Worm (Caenorhabditis elegans) whole organism, L4/young adult: ENCODE measurements around the gene fbxa-85.

Experiments used
- W03F9.2 ChIP-seq: fragments of 150-350 bp; optimal IDR thresholded peaks from 2 replicates; lab custom pipeline; 2014; ENCODE audit warnings: missing biosample characterization, missing genetic modification characterization
- dao-5 ChIP-seq: sonication (generic microtip); optimal IDR thresholded peaks from 2 replicates; lab custom pipeline; 2016; ENCODE audit warnings: missing genotype, missing genetic modification characterization, moderate library complexity, missing compliant biosample characterization
- him-1 ChIP-seq: sonication (generic microtip); optimal IDR thresholded peaks from 2 replicates; lab custom pipeline; 2016; ENCODE audit warnings: missing genotype, missing genetic modification reagents, missing genetic modification characterization, missing compliant biosample characterization

fbxa-85 gene

DNA sequence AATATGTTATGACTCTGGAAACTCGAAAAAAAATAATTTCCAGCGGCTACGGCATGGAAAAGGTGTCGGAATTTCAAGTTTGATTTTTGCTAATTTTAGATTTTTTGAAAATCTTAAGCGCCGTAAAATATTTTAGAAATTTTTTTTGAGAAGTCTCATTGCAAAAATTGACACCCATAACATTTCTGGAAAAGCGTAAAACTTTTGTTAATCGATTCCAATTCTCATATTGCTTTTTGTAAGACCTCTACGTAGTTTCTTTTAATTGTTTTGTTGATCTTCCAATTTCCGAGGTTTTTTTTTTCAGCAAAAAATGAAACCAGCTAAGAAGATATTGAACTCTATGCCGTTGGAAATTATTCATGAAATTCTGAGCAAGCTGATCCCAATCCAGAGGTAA, at the start of gene fbxa-85:
Gene fbxa-85, plus strand, starts transcription at position 301 of the 400 bp plus-strand sequence.
- TF ChIP-seq W03F9.2 (tag; lab: Kevin White, UChicago) = no peak
- TF ChIP-seq dao-5 = no peak
- no peak for TF ChIP-seq him-1 (tag; lab: Kevin White, UChicago)

- TF ChIP-seq him-1 (tag; lab: Kevin White, UChicago) (no peak), W03F9.2 (tag; lab: Kevin White, UChicago) (no peak), dao-5 (no peak)
Measured at ce11 chrV:17211989-17212731, 46.8 kb upstream of the fbxa-85 start, which contains the start of gene srh-236. Gene srh-236, minus strand, starts transcription at chrV:17212039.

ce11 chrV:17212743-17213142, 46.2 kb upstream of the fbxa-85 start, which contains the start of gene srh-113:
Gene srh-113, plus strand, starts transcription at chrV:17213043.
- TF ChIP-seq him-1 (tag; lab: Kevin White, UChicago) (no peak), W03F9.2 (tag; lab: Kevin White, UChicago) (no peak), dao-5 (no peak)

DNA sequence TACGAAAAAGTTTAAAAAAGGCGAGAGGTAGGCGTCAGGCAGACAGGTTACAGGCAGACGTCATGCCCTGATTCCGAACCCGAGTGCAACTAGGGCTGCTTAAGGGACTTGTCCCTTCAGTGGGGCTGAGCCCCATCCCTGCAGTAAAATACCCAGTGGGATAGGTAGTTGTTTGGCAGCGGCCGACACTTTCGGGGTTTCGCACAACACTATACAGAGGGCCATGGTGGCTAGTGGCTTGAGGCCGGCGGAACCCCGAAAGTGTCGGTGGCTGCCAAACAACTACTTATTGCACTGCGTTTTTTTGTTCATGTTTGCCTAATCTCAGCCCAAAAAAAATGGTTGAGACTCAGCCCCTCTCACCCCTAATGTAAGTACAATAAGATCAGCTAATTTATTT, 43.4 kb upstream of the fbxa-85 start:
- no peak for TF ChIP-seq dao-5
- no peak for TF ChIP-seq W03F9.2 (tag; lab: Kevin White, UChicago)
- no peak for TF ChIP-seq him-1 (tag; lab: Kevin White, UChicago)

DNA sequence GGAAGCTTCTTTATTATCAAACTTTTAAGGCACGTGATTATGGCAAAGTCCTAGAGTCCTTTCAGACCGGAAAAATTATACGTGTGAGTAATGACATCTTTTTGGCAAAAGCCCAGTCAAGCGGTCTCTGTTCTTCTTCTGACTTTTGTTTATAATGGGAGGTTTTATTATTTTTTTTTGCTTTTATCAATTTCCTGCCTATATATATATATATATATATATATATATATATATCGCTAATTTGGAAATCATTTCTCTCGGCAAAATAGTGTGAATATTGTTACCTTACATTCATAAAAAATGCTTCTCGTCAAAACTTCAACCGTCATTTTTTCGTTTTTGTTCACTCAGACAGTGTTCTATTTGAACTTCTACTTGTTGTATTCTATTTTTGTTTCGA, 41.3 kb upstream of the fbxa-85 start, which contains the start of gene srbc-62:
Gene srbc-62, plus strand, starts transcription at position 301 of the 400 bp plus-strand sequence.
- TF ChIP-seq W03F9.2 (tag; lab: Kevin White, UChicago) (no peak), dao-5 (no peak), him-1 (tag; lab: Kevin White, UChicago) (no peak)

- TF ChIP-seq dao-5 (no peak), him-1 (tag; lab: Kevin White, UChicago) (no peak), W03F9.2 (tag; lab: Kevin White, UChicago) (no peak)
Measured at ce11 chrV:17220345-17220744, 38.6 kb upstream of the fbxa-85 start, which contains the start of gene srh-109. Gene srh-109, minus strand, starts transcription at chrV:17220445.

ce11 chrV:17223305-17223704, 35.7 kb upstream of the fbxa-85 start, which contains the start of gene srh-252:
Gene srh-252, minus strand, starts transcription at chrV:17223405.
- TF ChIP-seq W03F9.2 (tag; lab: Kevin White, UChicago) (no peak), him-1 (tag; lab: Kevin White, UChicago) (no peak), dao-5 (no peak)

- TF ChIP-seq W03F9.2 (tag; lab: Kevin White, UChicago) (no peak), him-1 (tag; lab: Kevin White, UChicago) (no peak), dao-5 (no peak)
Measured at ce11 chrV:17225389-17225788, 33.6 kb upstream of the fbxa-85 start, which contains the start of gene scl-25. Gene scl-25, plus strand, starts transcription at chrV:17225689.

ce11 chrV:17226119-17226518, 32.8 kb upstream of the fbxa-85 start, which contains the start of gene srh-112:
Gene srh-112, minus strand, starts transcription at chrV:17226219.
- TF ChIP-seq W03F9.2 (tag; lab: Kevin White, UChicago) = no peak
- no peak for TF ChIP-seq him-1 (tag; lab: Kevin White, UChicago)
- no peak for TF ChIP-seq dao-5

- TF ChIP-seq dao-5 = no peak
- TF ChIP-seq him-1 (tag; lab: Kevin White, UChicago) = no peak
- no peak for TF ChIP-seq W03F9.2 (tag; lab: Kevin White, UChicago)
Measured at ce11 chrV:17232403-17232802, 26.6 kb upstream of the fbxa-85 start.

ce11 chrV:17236345-17236744, 22.6 kb upstream of the fbxa-85 start, which contains the start of gene T19C9.10:
Gene T19C9.10, plus strand, starts transcription at chrV:17236592.
- TF ChIP-seq him-1 (tag; lab: Kevin White, UChicago) = no peak
- TF ChIP-seq dao-5 = no peak
- no peak for TF ChIP-seq W03F9.2 (tag; lab: Kevin White, UChicago)

ce11 chrV:17238799-17239198, 20.2 kb upstream of the fbxa-85 start, which contains the start of gene T19C9.8:
Gene T19C9.8, plus strand, starts transcription at chrV:17239097.
- TF ChIP-seq dao-5 (no peak), W03F9.2 (tag; lab: Kevin White, UChicago) (no peak), him-1 (tag; lab: Kevin White, UChicago) (no peak)

DNA sequence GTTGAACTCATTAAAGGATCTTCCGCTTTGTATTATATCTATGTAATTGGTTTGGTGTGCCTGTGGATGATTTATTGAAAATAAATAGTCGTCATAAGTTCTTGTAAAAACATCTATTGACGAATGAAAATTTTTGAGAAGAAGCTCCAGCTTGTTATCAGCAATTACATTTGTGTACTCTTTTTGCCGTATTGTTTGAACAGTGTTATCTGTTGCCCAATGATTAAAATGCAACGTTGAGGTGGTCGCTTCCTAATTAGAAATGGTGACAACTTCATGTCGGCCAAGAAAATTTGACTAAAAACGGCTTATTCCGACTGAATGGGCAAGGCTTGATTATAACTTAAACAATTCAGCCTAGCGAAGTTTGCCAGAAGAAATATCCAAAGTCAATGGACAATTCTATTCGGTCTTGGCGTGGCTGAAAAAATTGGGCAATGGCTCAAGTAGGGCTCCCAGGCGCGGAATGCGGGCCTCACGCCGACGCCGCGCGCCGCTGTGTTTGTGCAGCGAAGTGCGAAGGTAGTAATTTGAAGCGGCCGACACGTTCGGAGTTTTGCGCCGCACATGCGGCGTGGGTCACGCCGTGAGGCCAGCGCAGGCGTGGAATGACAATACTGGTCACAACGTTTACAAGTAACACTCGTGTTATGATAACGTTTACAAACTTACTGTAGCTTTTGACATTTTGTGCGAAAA, 18.2 kb upstream of the fbxa-85 start:
- TF ChIP-seq him-1 (tag; lab: Kevin White, UChicago) (no peak), dao-5 (no peak), W03F9.2 (tag; lab: Kevin White, UChicago) (no peak)

ce11 chrV:17241278-17241661, 17.7 kb upstream of the fbxa-85 start:
- TF ChIP-seq dao-5 (no peak), W03F9.2 (tag; lab: Kevin White, UChicago) (no peak), him-1 (tag; lab: Kevin White, UChicago) (no peak)
